Worm (Caenorhabditis elegans): ENCODE measurements around the gene Y66H1A.8.
A peak's percentile ranks its signal among the peaks of the same experiment; 100 is the strongest.

- TF ChIP-seq unc-62 (GFP tag; optimal IDR thresholded peaks at IDR 0.05) (no peak), nfya-1 (tag; optimal IDR thresholded peaks at IDR 0.05; ENCODE audit: insufficient read depth) (peak; percentile 73), ceh-82 (tag; optimal IDR thresholded peaks at IDR 0.05) (no peak), pqm-1 (tag; optimal IDR thresholded peaks at IDR 0.05) (no peak), pha-4 (tag; optimal IDR thresholded peaks at IDR 0.05) (no peak), ceh-28 (tag; optimal IDR thresholded peaks at IDR 0.05) (peak; percentile 32), nhr-11 (tag; optimal IDR thresholded peaks at IDR 0.05) (no peak), nhr-237 (tag; optimal IDR thresholded peaks at IDR 0.05) (no peak), nhr-76 (tag; optimal IDR thresholded peaks at IDR 0.05) (no peak), nhr-77 (tag; optimal IDR thresholded peaks at IDR 0.05) (no peak), nhr-23 (tag; optimal IDR thresholded peaks at IDR 0.05) (peak; percentile 59)
These were observed 29.2 kb downstream of the Y66H1A.8 start for ce11 chrIV:425546-425945.

All from whole organism, L3 larva.